Worm (Caenorhabditis elegans): ENCODE data around the gene ZC204.14.
"Not testable (repeated sequence)": the region's sequence is repeated elsewhere in the genome, so short reads cannot be mapped to it uniquely, and the experiment has no call there.

Gene ZC204.14

DNA sequence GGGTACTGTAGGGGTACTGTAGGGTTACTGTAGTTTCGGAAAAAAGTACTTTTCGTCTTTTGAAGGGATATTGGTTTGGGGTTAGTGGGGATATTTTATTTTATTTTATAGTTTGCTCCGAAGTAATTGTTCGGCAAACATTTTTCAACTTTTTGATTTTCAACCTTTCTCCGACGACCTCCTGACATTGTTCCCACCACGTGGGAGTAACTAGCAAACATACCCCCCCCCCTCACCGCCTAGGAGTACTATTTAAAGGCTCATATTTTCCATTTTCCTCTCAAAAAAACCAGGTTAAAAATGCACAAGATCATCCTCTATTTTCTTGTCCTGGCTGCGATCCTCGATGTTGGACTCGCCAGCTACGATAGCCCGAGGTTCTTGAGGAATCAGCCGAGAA, 3.3 kb upstream of the ZC204.14 start, which contains the start of gene srlf-29:
Gene srlf-29, plus strand, starts transcription at position 301 of the 400 bp plus-strand sequence.
- TF ChIP-seq hlh-17 (GFP tag; optimal IDR thresholded peaks at IDR 0.05; ENCODE audit: borderline replicate concordance) (no peak), dsc-1 (tag; optimal IDR thresholded peaks at IDR 0.05) (no peak), nhr-47 (tag; optimal IDR thresholded peaks at IDR 0.05) (no peak), nhr-19 (GFP tag; conservative IDR thresholded peaks at IDR 0.05) (no peak), F16B12.6 (tag; optimal IDR thresholded peaks at IDR 0.05) (no peak), ceh-82 (tag; optimal IDR thresholded peaks at IDR 0.05) (no peak), efl-1 (optimal IDR thresholded peaks at IDR 0.05) (no peak), efl-1 (GFP tag; optimal IDR thresholded peaks at IDR 0.05 in 1 of 2) (no peak), ceh-8 (GFP tag; optimal IDR thresholded peaks at IDR 0.05) (no peak)

DNA sequence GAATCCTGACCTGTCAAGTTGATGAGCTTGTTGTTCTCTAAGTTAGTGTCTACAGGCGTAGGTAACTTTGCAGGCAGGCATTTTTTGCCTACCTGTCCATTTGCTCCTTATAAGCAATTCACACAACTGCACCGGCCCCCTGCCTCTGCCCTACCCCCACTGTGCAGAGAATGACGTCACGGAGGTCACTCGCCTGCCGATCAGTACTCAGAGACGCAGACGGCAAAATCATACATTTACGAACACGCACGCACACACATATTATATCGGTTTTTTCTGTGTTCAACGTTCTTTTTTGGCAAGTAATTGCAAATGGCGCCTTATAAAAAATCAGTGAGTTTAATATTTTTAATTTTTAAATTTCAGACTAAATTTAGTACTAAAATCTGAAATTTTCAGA, 767 bp upstream of the ZC204.14 start, which contains the start of gene duxl-1:
Gene duxl-1, plus strand, starts transcription at position 184 of the 400 bp plus-strand sequence.
- peak; percentile 7 for TF ChIP-seq nhr-85 (tag)
- TF ChIP-seq nhr-90 (tag; optimal IDR thresholded peaks at IDR 0.05; ENCODE audit: poor library complexity) = peak; percentile 21
- peak in 2 of 3 experiments; percentile 7 to 15 for TF ChIP-seq dpl-1 (GFP tag; optimal IDR thresholded peaks at IDR 0.05)
- no peak for TF ChIP-seq efl-3 (GFP tag; optimal IDR thresholded peaks at IDR 0.05)
- peak in 1 of 2 experiments; percentile 12 for TF ChIP-seq mdl-1 (tag; optimal IDR thresholded peaks at IDR 0.05)
- no peak for TF ChIP-seq lin-15B (tag; optimal IDR thresholded peaks at IDR 0.05)
- TF ChIP-seq elt-2 (tag; optimal IDR thresholded peaks at IDR 0.05) = peak; percentile 3
- TF ChIP-seq ceh-90 (tag; optimal IDR thresholded peaks at IDR 0.05) = no peak
- peak in 1 of 2 experiments; percentile 44 for TF ChIP-seq lin-35 (GFP tag; optimal IDR thresholded peaks at IDR 0.05)
- peak in 1 of 2 experiments; percentile 37 for TF ChIP-seq efl-1 (optimal IDR thresholded peaks at IDR 0.05)
- peak in 1 of 2 experiments; percentile 2 for TF ChIP-seq efl-1 (GFP tag; optimal IDR thresholded peaks at IDR 0.05 in 1 of 2)
- peak; percentile 18 for TF ChIP-seq mep-1 (tag; optimal IDR thresholded peaks at IDR 0.05)
- peak; percentile 13 for TF ChIP-seq nhr-20 (tag; optimal IDR thresholded peaks at IDR 0.05)
- TF ChIP-seq pqm-1 (tag; optimal IDR thresholded peaks at IDR 0.05) = no peak
- peak in 1 of 3 experiments; percentile 9 for TF ChIP-seq ceh-82 (tag; optimal IDR thresholded peaks at IDR 0.05)
- no peak for TF ChIP-seq snpc-4 (tag; optimal IDR thresholded peaks at IDR 0.05)
- peak; percentile 63 for TF ChIP-seq lin-14 (GFP tag; optimal IDR thresholded peaks at IDR 0.05)
- peak in 1 of 2 experiments; percentile 38 for TF ChIP-seq lsy-2 (tag; optimal IDR thresholded peaks at IDR 0.05)
- TF ChIP-seq rnt-1 (tag; optimal IDR thresholded peaks at IDR 0.05) = peak; percentile 24

DNA sequence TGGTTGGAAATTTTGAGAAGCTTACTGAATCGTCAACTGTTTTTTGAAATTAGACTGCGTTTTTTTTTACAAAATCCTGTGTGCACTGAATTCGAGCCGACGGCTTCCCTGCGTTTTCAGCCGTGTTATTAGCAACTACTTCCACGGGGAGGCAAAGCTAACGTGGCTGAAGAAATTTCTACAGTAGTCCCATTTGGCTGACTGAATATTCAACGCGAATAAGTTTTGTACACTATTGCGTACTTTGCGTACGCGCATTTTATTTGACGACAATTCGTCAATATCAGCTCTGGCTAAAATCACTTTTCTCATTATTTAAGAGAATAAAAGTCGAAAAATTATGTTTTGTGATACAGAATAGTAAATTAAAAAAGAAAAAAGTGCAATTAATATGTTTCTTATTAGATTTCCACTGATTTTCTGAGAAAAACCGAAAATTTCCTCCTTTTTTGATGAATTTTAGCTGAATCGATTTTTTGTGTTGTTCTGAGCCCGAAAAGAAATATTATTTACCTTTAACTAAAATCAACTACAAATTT, 1.4 kb downstream of the ZC204.14 start:
- peak; percentile 41 for TF ChIP-seq nhr-19 (GFP tag; conservative IDR thresholded peaks at IDR 0.05)
- peak in 1 of 2 experiments; percentile 9 for TF ChIP-seq efl-1 (optimal IDR thresholded peaks at IDR 0.05)
- not testable (repeated sequence) for TF ChIP-seq efl-1 (GFP tag; optimal IDR thresholded peaks at IDR 0.05 in 1 of 2)
- peak in 1 of 2 experiments; percentile 55 for TF ChIP-seq lsy-2 (tag; optimal IDR thresholded peaks at IDR 0.05)
- peak; percentile 54 for TF ChIP-seq ceh-88 (GFP tag; IDR thresholded peaks at IDR 0.05)

DNA sequence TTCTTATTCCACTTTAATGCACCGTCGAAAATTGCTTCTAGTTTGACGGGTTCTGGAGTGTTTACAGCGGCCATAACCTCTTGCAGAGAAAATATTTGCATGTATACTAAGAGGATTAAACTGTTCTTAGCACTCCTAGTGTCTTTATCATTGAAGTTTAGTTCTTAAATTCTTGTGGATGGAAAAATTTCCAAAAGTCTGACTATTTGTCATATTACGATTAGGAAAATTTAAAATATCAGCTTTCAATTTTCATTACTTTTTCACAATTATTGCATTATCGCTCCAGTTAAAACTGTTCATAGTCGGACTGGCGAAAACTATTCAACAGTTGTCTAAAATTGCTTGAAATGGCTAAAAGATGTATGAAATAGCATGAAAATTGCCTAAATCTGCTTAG, 1.9 kb downstream of the ZC204.14 start, which contains the start of gene ZC204.13:
Gene ZC204.13, minus strand, starts transcription at position 101 of the 400 bp plus-strand sequence.
- TF ChIP-seq aha-1 (tag; optimal IDR thresholded peaks at IDR 0.05); nhr-90 (tag; optimal IDR thresholded peaks at IDR 0.05; ENCODE audit: poor library complexity); nhr-84 (tag; optimal IDR thresholded peaks at IDR 0.05): not testable (repeated sequence)

DNA sequence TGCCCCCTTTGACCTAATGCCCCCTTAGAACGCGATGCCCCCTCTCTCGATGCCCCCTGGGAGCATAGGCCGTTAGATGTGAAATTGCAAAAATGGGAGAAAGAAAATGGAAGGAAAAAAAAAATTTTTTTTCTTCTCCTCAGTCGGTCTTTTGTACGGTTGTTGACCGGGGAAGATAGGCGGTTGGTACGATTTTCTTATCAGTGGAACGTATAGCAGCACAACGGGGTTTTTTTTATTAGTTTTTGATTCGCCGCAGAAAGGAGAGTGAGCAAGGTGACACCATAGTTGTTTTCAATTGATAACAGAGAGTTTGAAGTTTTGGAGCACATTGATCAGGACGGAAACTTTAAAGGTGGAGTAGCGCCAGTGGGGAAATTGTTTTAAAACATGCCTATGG, 3.0 kb downstream of the ZC204.14 start:
- peak; percentile 74 for TF ChIP-seq elt-2 (tag; optimal IDR thresholded peaks at IDR 0.05)

DNA sequence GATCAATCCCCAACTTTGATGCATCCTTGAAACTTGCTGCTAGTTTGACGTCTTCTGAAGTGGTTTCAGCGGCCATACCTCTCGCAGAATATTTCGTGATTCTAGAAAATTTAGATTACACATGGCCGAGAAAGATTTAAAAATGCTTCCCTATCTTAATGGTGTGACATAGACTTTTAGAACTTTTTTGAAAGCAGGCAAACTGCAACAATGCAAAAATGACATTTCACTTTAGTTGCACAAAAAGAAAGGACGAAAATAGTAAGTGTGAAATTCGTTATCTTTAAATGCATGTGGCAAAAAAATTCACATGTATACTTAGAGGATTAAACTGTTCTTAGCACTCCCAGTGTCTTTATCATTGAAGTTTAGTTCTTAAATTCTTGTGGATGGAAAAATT, 5.5 kb downstream of the ZC204.14 start, which contains the start of gene ZC204.12:
Gene ZC204.12, minus strand, starts transcription at position 101 of the 400 bp plus-strand sequence.
- TF ChIP-seq mep-1 (tag; optimal IDR thresholded peaks at IDR 0.05) (no peak), ztf-4 (tag; optimal IDR thresholded peaks at IDR 0.05) (no peak), alr-1 (tag; optimal IDR thresholded peaks at IDR 0.05; ENCODE audit: borderline replicate concordance) (no peak), isw-1 (GFP tag; IDR thresholded peaks at IDR 0.05) (no peak), tbx-2 (tag; optimal IDR thresholded peaks at IDR 0.05) (no peak), ets-5 (GFP tag; IDR thresholded peaks at IDR 0.05) (no peak), skn-1 (tag; optimal IDR thresholded peaks at IDR 0.05) (no peak), ceh-88 (GFP tag; IDR thresholded peaks at IDR 0.05) (no peak), sptf-1 (tag; optimal IDR thresholded peaks at IDR 0.05) (no peak), egl-13 (tag; optimal IDR thresholded peaks at IDR 0.05) (no peak), nhr-47 (tag; optimal IDR thresholded peaks at IDR 0.05) (no peak), pag-3 (tag; optimal IDR thresholded peaks at IDR 0.05; ENCODE audit: borderline replicate concordance, insufficient read depth) (no peak), aly-2 (tag; optimal IDR thresholded peaks at IDR 0.05) (no peak), fkh-10 (GFP tag; optimal IDR thresholded peaks at IDR 0.05) (no peak), swsn-7 (tag; optimal IDR thresholded peaks at IDR 0.05) (no peak), vab-15 (tag; optimal IDR thresholded peaks at IDR 0.05) (no peak), snu-23 (GFP tag; optimal IDR thresholded peaks at IDR 0.05) (no peak)

All from whole organism, L1 larva.